Fruit fly (Drosophila melanogaster) Kc167 (cell line): Measurements from ENCODE around the gene CG11815.

Source experiments
- h ChIP-seq: fragments of >200 bp; optimal IDR thresholded peaks from 3 replicates; lab custom pipeline; 2018; ENCODE audit warnings: missing external identifiers
- psq ChIP-seq: fragments of >200 bp; optimal IDR thresholded peaks from 2 replicates; lab custom pipeline; 2017; ENCODE audit warnings: missing external identifiers

dm6 chr3L:1968805-1969378, 2.1 kb downstream of the CG11815 start:
- TF ChIP-seq psq (no peak), h (lab: Kevin White, UChicago) (no peak)
